Fruit fly (Drosophila melanogaster) whole organism, embryonic: ENCODE results near the gene ich.

Experiments
- Abd-B ChIP-seq: fragments of 200-800 bp; sonication (Bioruptor generic); optimal IDR thresholded peaks from 2 replicates; lab custom pipeline; 2018; ENCODE audit warnings: missing biosample characterization, mild to moderate bottlenecking, missing genetic modification characterization, moderate library complexity
- Aef1 ChIP-seq: fragments of 200-800 bp; sonication (Bioruptor generic); IDR thresholded peaks from 3 replicates; pipeline ENCODE4 v1.3.6; 2022; ENCODE audit warnings: missing biosample characterization, missing genetic modification characterization
- Atf-2 ChIP-seq: fragments of 200-800 bp; sonication (Bioruptor generic); optimal IDR thresholded peaks from 2 replicates; lab custom pipeline; 2016; ENCODE audit warnings: missing biosample characterization, missing genetic modification characterization
- CG10147 ChIP-seq: fragments of 200-800 bp; sonication (Bioruptor generic); optimal IDR thresholded peaks from 2 replicates; lab custom pipeline; 2019; ENCODE audit warnings: missing biosample characterization, mild to moderate bottlenecking, missing genetic modification characterization, moderate library complexity
- CG10209 ChIP-seq: fragments of 200-800 bp; sonication (Bioruptor generic); optimal IDR thresholded peaks from 3 replicates; lab custom pipeline; 2017; ENCODE audit warnings: missing biosample characterization, mild to moderate bottlenecking, missing genetic modification characterization, missing genetic modification reagents
- CG10321 ChIP-seq: fragments of 200-800 bp; sonication (Bioruptor generic); IDR thresholded peaks from 2 replicates; pipeline ENCODE4 v1.3.6; 2022; ENCODE audit warnings: missing biosample characterization, missing genetic modification characterization
- CG10366 ChIP-seq: fragments of 200-800 bp; sonication (Bioruptor generic); IDR thresholded peaks from 2 replicates; pipeline ENCODE4 v1.3.6; 2022; ENCODE audit warnings: missing biosample characterization, missing genetic modification characterization
- CG12219 ChIP-seq: fragments of 200-800 bp; sonication (Bioruptor generic); optimal IDR thresholded peaks from 3 replicates; lab custom pipeline; 2018; ENCODE audit warnings: missing biosample characterization, mild to moderate bottlenecking, missing genetic modification characterization
- CG15514 ChIP-seq: fragments of 200-800 bp; sonication (Bioruptor generic); optimal IDR thresholded peaks from 3 replicates; lab custom pipeline; 2017; ENCODE audit warnings: missing biosample characterization, missing genetic modification characterization, mild to moderate bottlenecking, moderate library complexity, missing genetic modification reagents
- CG16863 ChIP-seq: fragments of 200-800 bp; sonication (Bioruptor generic); optimal IDR thresholded peaks from 3 replicates; lab custom pipeline; 2016; ENCODE audit warnings: missing biosample characterization, missing genetic modification characterization
- CG17359 ChIP-seq: fragments of 200-800 bp; sonication (Bioruptor generic); optimal IDR thresholded peaks from 3 replicates; lab custom pipeline; 2018; ENCODE audit warnings: missing biosample characterization, mild to moderate bottlenecking, missing genetic modification characterization, moderate library complexity
- CG18764 ChIP-seq: fragments of 200-800 bp; sonication (Bioruptor generic); optimal IDR thresholded peaks from 3 replicates; lab custom pipeline; 2016; ENCODE audit warnings: missing biosample characterization, missing genetic modification characterization
- CG2116 ChIP-seq: fragments of 200-800 bp; sonication (Bioruptor generic); optimal IDR thresholded peaks from 3 replicates; lab custom pipeline; 2018; ENCODE audit warnings: missing biosample characterization, mild to moderate bottlenecking, missing genetic modification characterization
- CG32767 ChIP-seq: fragments of 200-800 bp; sonication (Bioruptor generic); IDR thresholded peaks from 2 replicates; pipeline ENCODE4 v1.3.6; 2022; ENCODE audit warnings: missing biosample characterization, missing genetic modification characterization
- CG3726 ChIP-seq: fragments of 200-800 bp; sonication (Bioruptor generic); IDR thresholded peaks from 3 replicates; pipeline ENCODE4, ENCODE4 v1.3.6; 2022; ENCODE audit warnings: missing biosample characterization, missing genetic modification characterization
- CG3995 ChIP-seq: fragments of 200-800 bp; sonication (Bioruptor generic); optimal IDR thresholded peaks from 3 replicates; lab custom pipeline; 2016; ENCODE audit warnings: missing biosample characterization, missing genetic modification characterization
- CG5245 ChIP-seq: fragments of 200-800 bp; sonication (Bioruptor generic); optimal IDR thresholded peaks from 3 replicates; lab custom pipeline; 2016; ENCODE audit warnings: missing biosample characterization, missing genetic modification characterization
- CG6175 ChIP-seq: fragments of 200-800 bp; sonication (Bioruptor generic); IDR thresholded peaks from 3 replicates; pipeline ENCODE4 v1.3.6; 2022; ENCODE audit warnings: missing biosample characterization, missing genetic modification characterization
- CG7786 ChIP-seq: fragments of 200-800 bp; sonication (Bioruptor generic); optimal IDR thresholded peaks from 2 replicates; lab custom pipeline; 2016; ENCODE audit warnings: missing biosample characterization, missing genetic modification characterization
- CG7839 ChIP-seq: fragments of 200-800 bp; sonication (Bioruptor generic); optimal IDR thresholded peaks from 3 replicates; lab custom pipeline; 2018; ENCODE audit warnings: missing biosample characterization, mild to moderate bottlenecking, missing genetic modification characterization, moderate library complexity
- CG8290 ChIP-seq, 3 experiments: fragments of 200-800 bp; sonication (Bioruptor generic); optimal IDR thresholded peaks; 2 replicates each; lab custom pipeline; 2016 to 2019; ENCODE audit warnings: missing biosample characterization in 3 of 3, missing genetic modification characterization in 3 of 3, mild to moderate bottlenecking in 2 of 3, moderate library complexity in 1 of 3
- CG8765 ChIP-seq: fragments of 200-800 bp; sonication (Bioruptor generic); IDR thresholded peaks from 2 replicates; pipeline ENCODE4 v1.3.6; 2022; ENCODE audit warnings: missing biosample characterization, missing genetic modification characterization
- Chrac-16 ChIP-seq: fragments of 200-800 bp; sonication (Bioruptor generic); optimal IDR thresholded peaks from 3 replicates; lab custom pipeline; 2016; ENCODE audit warnings: missing biosample characterization, missing genetic modification characterization
- D ChIP-seq, 2 experiments: fragments of 200-800 bp in 1 of 2; fragments of >200 bp in 1 of 2; sonication (Bioruptor generic) in 1 of 2; optimal IDR thresholded peaks; 2 replicates in 1 of 2; 3 replicates in 1 of 2; lab custom pipeline; 2017; ENCODE audit warnings: mild to moderate bottlenecking in 1 of 2, missing biosample characterization in 1 of 2, missing genetic modification characterization in 1 of 2, missing genetic modification reagents in 1 of 2
- Ets65A ChIP-seq: fragments of 200-800 bp; sonication (Bioruptor generic); peaks from one replicate; lab custom pipeline; 2016; ENCODE audit warnings: missing biosample characterization, missing genetic modification characterization
- HLHmδ ChIP-seq: fragments of 200-800 bp; sonication (Bioruptor generic); optimal IDR thresholded peaks from 2 replicates; lab custom pipeline; 2018; ENCODE audit warnings: missing biosample characterization, mild to moderate bottlenecking, missing genetic modification characterization, moderate library complexity
- NC2β ChIP-seq: fragments of 200-800 bp; sonication (Bioruptor generic); optimal IDR thresholded peaks from 2 replicates; lab custom pipeline; 2016; ENCODE audit warnings: missing biosample characterization, missing genetic modification characterization
- Sox102F ChIP-seq: fragments of 200-800 bp; sonication (Bioruptor generic); optimal IDR thresholded peaks from 2 replicates; lab custom pipeline; 2018; ENCODE audit warnings: missing biosample characterization, mild to moderate bottlenecking, missing genetic modification characterization, moderate library complexity
- Ssrp ChIP-seq: fragments of 200-800 bp; sonication (Bioruptor generic); optimal IDR thresholded peaks from 2 replicates; lab custom pipeline; 2018; ENCODE audit warnings: missing biosample characterization, mild to moderate bottlenecking, missing genetic modification characterization, moderate library complexity
- corto ChIP-seq: fragments of 200-800 bp; sonication (Bioruptor generic); optimal IDR thresholded peaks from 2 replicates; lab custom pipeline; 2016; ENCODE audit warnings: missing biosample characterization, mild to moderate bottlenecking, missing genetic modification characterization, moderate library complexity
- disco-r ChIP-seq: fragments of 200-800 bp; sonication (Bioruptor generic); optimal IDR thresholded peaks from 2 replicates; lab custom pipeline; 2016; ENCODE audit warnings: missing biosample characterization, missing genetic modification characterization
- en ChIP-seq: fragments of 200-800 bp; sonication (Bioruptor generic); optimal IDR thresholded peaks from 2 replicates; lab custom pipeline; 2016; ENCODE audit warnings: missing biosample characterization, missing genetic modification characterization
- grau ChIP-seq: fragments of 200-800 bp; optimal IDR thresholded peaks from 3 replicates; lab custom pipeline; 2019; ENCODE audit warnings: missing biosample characterization, mild to moderate bottlenecking, missing genetic modification characterization, moderate library complexity
- her ChIP-seq: fragments of 200-800 bp; sonication (Bioruptor generic); optimal IDR thresholded peaks from 2 replicates; lab custom pipeline; 2016; ENCODE audit warnings: missing biosample characterization, missing genetic modification characterization
- hkb ChIP-seq, 2 experiments: fragments of 200-800 bp in 1 of 2; fragments of >200 bp in 1 of 2; sonication (Bioruptor generic) in 1 of 2; IDR thresholded peaks in 1 of 2; optimal IDR thresholded peaks in 1 of 2; 2 replicates each; pipeline versions ENCODE4 v1.3.6 to Lab custom; 2017 to 2022; ENCODE audit warnings: missing biosample characterization in 1 of 2, missing genetic modification characterization in 1 of 2
- kni ChIP-seq: fragments of 200-800 bp; sonication (Bioruptor generic); optimal IDR thresholded peaks from 3 replicates; lab custom pipeline; 2017; ENCODE audit warnings: mild to moderate bottlenecking, missing biosample characterization, missing genetic modification reagents, missing genetic modification characterization
- knrl ChIP-seq: fragments of 200-800 bp; sonication (Bioruptor generic); IDR thresholded peaks from 3 replicates; pipeline ENCODE4 v1.3.6; 2022; ENCODE audit warnings: missing biosample characterization, missing genetic modification characterization; ENCODE audit not compliant: partially characterized antibody
- lab ChIP-seq: fragments of 200-800 bp; sonication (Bioruptor generic); optimal IDR thresholded peaks from 3 replicates; lab custom pipeline; 2017; ENCODE audit warnings: missing biosample characterization, missing genetic modification characterization, mild to moderate bottlenecking, moderate library complexity, missing genetic modification reagents
- lmd ChIP-seq: fragments of 200-800 bp; sonication (Bioruptor generic); IDR thresholded peaks from 2 replicates; pipeline ENCODE4 v1.3.6; 2022; ENCODE audit warnings: missing biosample characterization, missing genetic modification characterization
- mld ChIP-seq: fragments of 200-800 bp; sonication (Bioruptor generic); IDR thresholded peaks from 3 replicates; pipeline ENCODE4 v1.3.6; 2022; ENCODE audit warnings: missing biosample characterization, missing genetic modification characterization; ENCODE audit not compliant: partially characterized antibody
- onecut ChIP-seq: fragments of 200-800 bp; sonication (Bioruptor generic); IDR thresholded peaks from 2 replicates; pipeline ENCODE4 v1.3.6; 2022; ENCODE audit warnings: missing biosample characterization, missing genetic modification characterization
- otp ChIP-seq: fragments of 200-800 bp; sonication (Bioruptor generic); IDR thresholded peaks from 3 replicates; pipeline ENCODE4, ENCODE4 v1.3.6; 2022; ENCODE audit warnings: missing biosample characterization, missing genetic modification characterization
- pum ChIP-seq: fragments of 200-800 bp; sonication (Bioruptor generic); optimal IDR thresholded peaks from 2 replicates; lab custom pipeline; 2016; ENCODE audit warnings: missing biosample characterization, missing genetic modification characterization
- repo ChIP-seq: fragments of 200-800 bp; sonication (Bioruptor generic); optimal IDR thresholded peaks from 2 replicates; lab custom pipeline; 2016; ENCODE audit warnings: missing biosample characterization, missing genetic modification characterization
- so ChIP-seq: fragments of 200-800 bp; sonication (Bioruptor generic); IDR thresholded peaks from 3 replicates; pipeline ENCODE4 v1.3.6; 2022; ENCODE audit warnings: missing biosample characterization, missing genetic modification characterization
- tgo ChIP-seq: fragments of 200-800 bp; sonication (Bioruptor generic); IDR thresholded peaks from 3 replicates; pipeline ENCODE4 v1.3.6; 2022; ENCODE audit warnings: missing biosample characterization, missing genetic modification characterization
- tx ChIP-seq: fragments of 200-800 bp; sonication (Bioruptor generic); optimal IDR thresholded peaks from 2 replicates; lab custom pipeline; 2016; ENCODE audit warnings: missing biosample characterization, missing genetic modification characterization
- z ChIP-seq: fragments of 200-800 bp; sonication (Bioruptor generic); IDR thresholded peaks from 3 replicates; pipeline ENCODE4 v1.3.6; 2022; ENCODE audit warnings: missing biosample characterization, missing genetic modification characterization

ich gene

DNA sequence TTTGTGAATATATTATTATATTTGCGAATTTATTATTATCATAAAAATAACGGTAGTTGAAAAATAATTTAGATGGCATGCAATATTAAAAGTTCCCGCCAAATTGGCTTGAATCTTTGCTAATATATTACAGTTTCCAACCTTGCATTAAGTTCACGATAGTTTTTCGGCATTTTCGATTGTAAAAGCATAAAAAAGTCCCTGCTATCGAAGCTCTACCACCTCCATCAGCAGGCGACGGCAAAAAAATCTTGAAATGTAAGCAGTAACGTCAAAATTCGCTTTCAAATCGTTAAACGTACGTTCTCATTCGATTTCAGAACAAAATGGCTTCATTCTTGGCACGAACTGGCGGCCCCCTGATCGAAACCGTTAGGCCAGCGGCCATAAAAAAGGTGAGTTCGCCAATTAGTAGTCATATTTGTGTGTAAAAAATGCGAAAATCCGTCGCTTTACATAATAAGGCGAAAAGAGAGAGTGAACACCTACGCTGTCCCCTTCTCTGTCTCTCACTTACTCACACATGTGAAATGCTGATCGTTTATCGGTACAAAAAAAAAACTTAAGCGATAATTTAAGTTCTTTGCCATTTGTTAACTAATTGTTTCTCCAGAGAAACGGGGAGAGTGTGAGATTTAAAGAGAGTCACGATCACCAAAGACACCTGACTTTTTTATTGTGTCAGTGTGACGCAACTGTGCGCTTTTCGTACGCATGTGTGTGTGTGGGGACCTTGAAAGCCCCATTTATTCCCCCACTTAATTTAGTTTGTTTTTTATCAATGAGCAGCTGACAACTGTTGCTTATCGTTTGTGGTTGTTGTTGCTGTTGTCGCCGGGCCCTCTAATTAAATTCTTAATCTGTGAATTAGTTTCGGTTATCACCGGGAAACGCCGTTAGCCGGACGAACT lies 24.1 kb downstream of the ich start, which contains the start of gene ScsbetaA (continued):
- TF ChIP-seq CG5245 (GFP tag; lab: Kevin White, UChicago) (no peak), lmd (no peak), Chrac-16 (GFP tag; lab: Kevin White, UChicago) (no peak), disco-r (GFP tag; lab: Kevin White, UChicago) (no peak), CG10366 (GFP tag; lab: Robert Waterston, UW) (no peak), CG18764 (no peak), CG3726 (no peak), HLHmδ (GFP tag; lab: Kevin White, UChicago) (no peak), CG15514 (peak; percentile 97), NC2β (no peak), CG6175 (GFP tag; lab: Robert Waterston, UW) (no peak), Sox102F (no peak), tgo (GFP tag; lab: Robert Waterston, UW) (no peak), CG7786 (GFP tag; lab: Kevin White, UChicago) (no peak), her (no peak), grau (no peak), Aef1 (GFP tag; lab: Robert Waterston, UW) (no peak), CG32767 (GFP tag; lab: Robert Waterston, UW) (no peak), CG10209 (GFP tag; lab: Kevin White, UChicago) (no peak), z (GFP tag; lab: Robert Waterston, UW) (no peak), otp (GFP tag; lab: Robert Waterston, UW) (no peak), pum (no peak), hkb (optimal IDR thresholded peaks at IDR 0.05; lab: Kevin White, UChicago) (no peak), hkb (GFP tag; IDR thresholded peaks at IDR 0.05; lab: Robert Waterston, UW) (no peak), CG12219 (GFP tag; lab: Kevin White, UChicago) (no peak), Abd-B (GFP tag; lab: Kevin White, UChicago) (peak; percentile 84), kni (peak; percentile 2), CG2116 (GFP tag; lab: Kevin White, UChicago) (peak; percentile 84), CG10321 (GFP tag; lab: Robert Waterston, UW) (no peak), mld (peak; percentile 62; the same call in 2 of the 3 replicates), CG16863 (GFP tag; lab: Kevin White, UChicago) (no peak), knrl (peak; percentile 83), Ssrp (tag; lab: Kevin White, UChicago) (no peak), repo (GFP tag; lab: Kevin White, UChicago) (no peak), tx (GFP tag; lab: Kevin White, UChicago) (no peak), Atf-2 (GFP tag; lab: Kevin White, UChicago) (no peak), D (optimal IDR thresholded peaks at IDR 0.05; lab: Kevin White, UChicago) (no peak), D (GFP tag; optimal IDR thresholded peaks at IDR 0.05; lab: Kevin White, UChicago) (no peak), so (no peak; the same call in 2 of the 3 replicates), lab (GFP tag; lab: Kevin White, UChicago) (no peak), CG8290 (GFP tag; optimal IDR thresholded peaks at IDR 0.05; lab: Kevin White, UChicago) (peak; percentile 8), CG8290 (tag; optimal IDR thresholded peaks at IDR 0.05; lab: Kevin White, UChicago) (no peak), CG8765 (GFP tag; lab: Robert Waterston, UW) (no peak), corto (no peak), CG7839 (tag; lab: Kevin White, UChicago) (peak; percentile 10), CG17359 (tag; lab: Kevin White, UChicago) (no peak), onecut (no peak), en (no peak), CG10147 (GFP tag; lab: Kevin White, UChicago) (no peak), CG3995 (peak; percentile 22), Ets65A (GFP tag; lab: Kevin White, UChicago) (peak; percentile 19)
